Fruit fly (Drosophila melanogaster) whole organism, embryonic: Measurements from ENCODE around the gene CG8159.
A peak's percentile ranks its signal among the peaks of the same experiment; 100 is the strongest.

Source experiments
- Atf3 ChIP-seq: fragments of 200-800 bp; sonication (Bioruptor generic); optimal IDR thresholded peaks from 3 replicates; lab custom pipeline; 2016; ENCODE audit warnings: missing biosample characterization, missing genetic modification characterization
- CG10366 ChIP-seq: fragments of 200-800 bp; sonication (Bioruptor generic); IDR thresholded peaks from 2 replicates; pipeline ENCODE4 v1.3.6; 2022; ENCODE audit warnings: missing biosample characterization, missing genetic modification characterization
- CG10959 ChIP-seq: fragments of 200-800 bp; sonication (Bioruptor generic); IDR thresholded peaks from 2 replicates; pipeline ENCODE4 v1.3.6; 2022; ENCODE audit warnings: missing biosample characterization, missing genetic modification characterization
- CG14965 ChIP-seq: fragments of 200-800 bp; sonication (Bioruptor generic); optimal IDR thresholded peaks from 2 replicates; lab custom pipeline; 2016; ENCODE audit warnings: missing biosample characterization, missing genetic modification characterization, borderline replicate concordance
- CG15514 ChIP-seq: fragments of 200-800 bp; sonication (Bioruptor generic); optimal IDR thresholded peaks from 3 replicates; lab custom pipeline; 2017; ENCODE audit warnings: missing biosample characterization, missing genetic modification characterization, mild to moderate bottlenecking, moderate library complexity, missing genetic modification reagents
- CG18476 ChIP-seq: fragments of 200-800 bp; sonication (Bioruptor generic); optimal IDR thresholded peaks from 2 replicates; lab custom pipeline; 2016; ENCODE audit warnings: missing biosample characterization, mild to moderate bottlenecking, missing genetic modification characterization
- CG31365 ChIP-seq: fragments of 200-800 bp; sonication (Bioruptor generic); optimal IDR thresholded peaks from 2 replicates; lab custom pipeline; 2018; ENCODE audit warnings: missing biosample characterization, mild to moderate bottlenecking, missing genetic modification characterization
- CG3407 ChIP-seq: fragments of 200-800 bp; sonication (Bioruptor generic); optimal IDR thresholded peaks from 2 replicates; lab custom pipeline; 2018; ENCODE audit warnings: missing biosample characterization, mild to moderate bottlenecking, missing genetic modification characterization
- CG43689 ChIP-seq: fragments of 200-800 bp; sonication (Bioruptor generic); IDR thresholded peaks from 2 replicates; pipeline ENCODE4 v1.3.6; 2022; ENCODE audit warnings: missing biosample characterization, missing genetic modification characterization
- CG4707 ChIP-seq: fragments of 200-800 bp; sonication (Bioruptor generic); optimal IDR thresholded peaks from 2 replicates; lab custom pipeline; 2018; ENCODE audit warnings: missing biosample characterization, mild to moderate bottlenecking, missing genetic modification characterization, moderate library complexity
- CG6254 ChIP-seq: fragments of 200-800 bp; sonication (Bioruptor generic); optimal IDR thresholded peaks from 3 replicates; lab custom pipeline; 2017; ENCODE audit warnings: mild to moderate bottlenecking, missing biosample characterization, missing genetic modification reagents, missing genetic modification characterization
- CG7963 ChIP-seq: fragments of 200-800 bp; sonication (Bioruptor generic); IDR thresholded peaks from 3 replicates; pipeline ENCODE4 v1.3.6; 2022; ENCODE audit warnings: missing biosample characterization, missing genetic modification characterization; ENCODE audit not compliant: partially characterized antibody
- CG9609 ChIP-seq: fragments of 200-800 bp; sonication (Bioruptor generic); optimal IDR thresholded peaks from 3 replicates; lab custom pipeline; 2016; ENCODE audit warnings: missing biosample characterization, missing genetic modification characterization
- Fer3 ChIP-seq: fragments of 200-800 bp; sonication (Bioruptor generic); optimal IDR thresholded peaks from 2 replicates; lab custom pipeline; 2018; ENCODE audit warnings: missing biosample characterization, mild to moderate bottlenecking, missing genetic modification characterization, moderate library complexity
- Hey ChIP-seq: fragments of 200-800 bp; sonication (Bioruptor generic); optimal IDR thresholded peaks from 3 replicates; lab custom pipeline; 2018; ENCODE audit warnings: missing biosample characterization, mild to moderate bottlenecking, missing genetic modification characterization
- HmgZ ChIP-seq: fragments of 200-800 bp; sonication (Bioruptor generic); optimal IDR thresholded peaks from 2 replicates; lab custom pipeline; 2018; ENCODE audit warnings: missing biosample characterization, mild to moderate bottlenecking, missing genetic modification characterization
- Meics ChIP-seq: fragments of 200-800 bp; sonication (Bioruptor generic); optimal IDR thresholded peaks from 2 replicates; lab custom pipeline; 2017; ENCODE audit warnings: missing biosample characterization, mild to moderate bottlenecking, missing genetic modification characterization
- Nf-YB ChIP-seq: fragments of 200-800 bp; sonication (Bioruptor generic); optimal IDR thresholded peaks from 3 replicates; lab custom pipeline; 2019; ENCODE audit warnings: missing biosample characterization, mild to moderate bottlenecking, missing genetic modification characterization, moderate library complexity
- Oli ChIP-seq: fragments of 200-800 bp; sonication (Bioruptor generic); optimal IDR thresholded peaks from 2 replicates; lab custom pipeline; 2018; ENCODE audit warnings: missing biosample characterization, mild to moderate bottlenecking, missing genetic modification characterization, moderate library complexity
- Pdp1 ChIP-seq, 2 experiments: fragments of 200-800 bp; sonication (Bioruptor generic); optimal IDR thresholded peaks; 3 replicates each; lab custom pipeline; 2016; ENCODE audit warnings: missing biosample characterization in 2 of 2, missing genetic modification characterization in 2 of 2, mild to moderate bottlenecking in 1 of 2, moderate library complexity in 1 of 2
- Sry-δ ChIP-seq: fragments of 200-800 bp; sonication (Bioruptor generic); optimal IDR thresholded peaks from 2 replicates; lab custom pipeline; 2016; ENCODE audit warnings: missing biosample characterization, missing genetic modification characterization
- br ChIP-seq: fragments of >200 bp; optimal IDR thresholded peaks from 2 replicates; lab custom pipeline; 2017
- crp ChIP-seq, 2 experiments: fragments of 200-800 bp; sonication (Bioruptor generic); optimal IDR thresholded peaks; 2 replicates in 1 of 2; 3 replicates in 1 of 2; lab custom pipeline; 2017; ENCODE audit warnings: missing biosample characterization in 2 of 2, missing genetic modification characterization in 2 of 2, mild to moderate bottlenecking in 1 of 2, moderate library complexity in 1 of 2
- dmrt99B ChIP-seq: fragments of 200-800 bp; sonication (Bioruptor generic); optimal IDR thresholded peaks from 2 replicates; lab custom pipeline; 2018; ENCODE audit warnings: missing biosample characterization, mild to moderate bottlenecking, missing genetic modification characterization, moderate library complexity
- gfzf ChIP-seq: fragments of 200-800 bp; sonication (Bioruptor generic); optimal IDR thresholded peaks from 2 replicates; lab custom pipeline; 2016; ENCODE audit warnings: missing biosample characterization, mild to moderate bottlenecking, missing genetic modification characterization, moderate library complexity
- gsb-n ChIP-seq: fragments of 200-800 bp; sonication (Bioruptor generic); optimal IDR thresholded peaks from 3 replicates; lab custom pipeline; 2018; ENCODE audit warnings: missing biosample characterization, mild to moderate bottlenecking, missing genetic modification characterization
- lola ChIP-seq, 3 experiments: fragments of >200 bp in 2 of 3; fragments of 200-800 bp in 1 of 3; sonication (Bioruptor generic) in 1 of 3; optimal IDR thresholded peaks; 2 replicates each; lab custom pipeline; 2017 to 2019; ENCODE audit warnings: missing biosample characterization in 3 of 3, missing genetic modification characterization in 3 of 3, mild to moderate bottlenecking in 1 of 3, moderate library complexity in 1 of 3
- nerfin-1 ChIP-seq: fragments of 200-800 bp; sonication (Bioruptor generic); optimal IDR thresholded peaks from 3 replicates; lab custom pipeline; 2019; ENCODE audit warnings: missing biosample characterization, mild to moderate bottlenecking, missing genetic modification characterization, moderate library complexity
- peb ChIP-seq: fragments of 200-800 bp; sonication (Bioruptor generic); IDR thresholded peaks from 2 replicates; pipeline ENCODE4 v1.3.6; 2022; ENCODE audit warnings: missing biosample characterization, missing genetic modification characterization
- pros ChIP-seq: fragments of 200-800 bp; sonication (Bioruptor generic); optimal IDR thresholded peaks from 3 replicates; lab custom pipeline; 2019; ENCODE audit warnings: missing biosample characterization, mild to moderate bottlenecking, missing genetic modification characterization, moderate library complexity
- schlank ChIP-seq: fragments of 200-800 bp; sonication (Bioruptor generic); optimal IDR thresholded peaks from 2 replicates; lab custom pipeline; 2018; ENCODE audit warnings: missing biosample characterization, mild to moderate bottlenecking, missing genetic modification characterization
- sd ChIP-seq: fragments of 200-800 bp; sonication (Bioruptor generic); optimal IDR thresholded peaks from 3 replicates; lab custom pipeline; 2018; ENCODE audit warnings: missing biosample characterization, mild to moderate bottlenecking, missing genetic modification characterization, moderate library complexity
- sens ChIP-seq: fragments of 200-800 bp; sonication (Bioruptor generic); peaks from one replicate; lab custom pipeline; 2016; ENCODE audit warnings: missing biosample characterization, missing genetic modification characterization
- slp2 ChIP-seq: fragments of 200-800 bp; sonication (Bioruptor generic); optimal IDR thresholded peaks from 2 replicates; lab custom pipeline; 2016; ENCODE audit warnings: missing biosample characterization, missing genetic modification characterization
- sr ChIP-seq: fragments of 200-800 bp; sonication (Bioruptor generic); IDR thresholded peaks from 3 replicates; pipeline ENCODE4 v1.3.6; 2022; ENCODE audit warnings: missing biosample characterization, missing genetic modification characterization
- vfl ChIP-seq: fragments of 200-800 bp; sonication (Bioruptor generic); optimal IDR thresholded peaks from 2 replicates; lab custom pipeline; 2016; ENCODE audit warnings: missing biosample characterization, missing genetic modification characterization
- wdn ChIP-seq: fragments of 200-800 bp; sonication (Bioruptor generic); IDR thresholded peaks from 2 replicates; pipeline ENCODE4 v1.3.6; 2022; ENCODE audit warnings: missing biosample characterization, missing genetic modification characterization
- z ChIP-seq: fragments of 200-800 bp; sonication (Bioruptor generic); IDR thresholded peaks from 3 replicates; pipeline ENCODE4 v1.3.6; 2022; ENCODE audit warnings: missing biosample characterization, missing genetic modification characterization

CG8159 gene

dm6 chr3R:8726632-8727031 is at the start of gene CG8159 (continued):
- TF ChIP-seq CG15514 (GFP tag; lab: Kevin White, UChicago) (no peak), dmrt99B (tag; lab: Kevin White, UChicago) (no peak), peb (GFP tag; lab: Robert Waterston, UW) (no peak), sr (no peak), CG4707 (GFP tag; lab: Kevin White, UChicago) (no peak), HmgZ (tag; lab: Kevin White, UChicago) (peak; percentile 27), CG9609 (GFP tag; lab: Kevin White, UChicago) (no peak), schlank (no peak), CG10366 (GFP tag; lab: Robert Waterston, UW) (no peak), sd (tag; lab: Kevin White, UChicago) (no peak), gsb-n (tag; lab: Kevin White, UChicago) (no peak), Atf3 (GFP tag; lab: Kevin White, UChicago) (no peak), Meics (GFP tag; lab: Kevin White, UChicago) (no peak), Oli (tag; lab: Kevin White, UChicago) (no peak), CG43689 (no peak), sens (GFP tag; lab: Kevin White, UChicago) (peak; percentile 47), Nf-YB (GFP tag; lab: Kevin White, UChicago) (no peak), lola (GFP tag; optimal IDR thresholded peaks at IDR 0.05; lab: Kevin White, UChicago) (no peak), wdn (GFP tag; lab: Robert Waterston, UW) (no peak), crp (GFP tag; optimal IDR thresholded peaks at IDR 0.05; lab: Kevin White, UChicago) (peak in 1 of 2 experiments; percentile 43), br (no peak), CG31365 (tag; lab: Kevin White, UChicago) (no peak), Fer3 (no peak), gfzf (GFP tag; lab: Kevin White, UChicago) (peak; percentile 7), vfl (GFP tag; lab: Kevin White, UChicago) (no peak)

DNA sequence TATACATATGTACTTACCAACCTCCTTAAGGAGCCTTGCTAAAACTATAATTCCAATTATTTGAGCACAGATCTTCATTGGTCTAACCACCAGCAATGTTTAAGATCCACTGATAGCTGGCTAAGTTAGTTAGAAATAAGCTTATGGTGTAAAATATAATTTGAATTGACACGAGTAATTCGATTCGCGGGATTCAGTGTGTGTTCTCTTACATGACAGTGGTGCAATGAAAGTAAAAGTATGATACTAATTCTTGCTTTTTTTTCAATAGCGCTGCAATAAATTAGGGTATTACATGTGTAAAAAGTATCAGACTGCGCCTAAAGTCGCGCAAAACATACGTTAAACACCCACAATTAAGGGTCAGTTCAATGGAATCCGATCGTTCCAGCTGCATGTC is 46.7 kb upstream of the CG8159 start, which contains the start of gene CG33325:
Gene CG33325 (minus strand): TSS at position 101 of the 400 bp plus-strand sequence.
- no peak for TF ChIP-seq nerfin-1 (tag; lab: Kevin White, UChicago)
- TF ChIP-seq Hey (tag; lab: Kevin White, UChicago): no peak
- no peak for TF ChIP-seq CG18476
- no peak for TF ChIP-seq slp2 (GFP tag; lab: Kevin White, UChicago)
- no peak for TF ChIP-seq CG10959 (GFP tag; lab: Robert Waterston, UW)
- TF ChIP-seq CG3407: no peak
- TF ChIP-seq Pdp1 (GFP tag; optimal IDR thresholded peaks at IDR 0.05; lab: Kevin White, UChicago): no peak
- no peak for TF ChIP-seq CG7963
- TF ChIP-seq Sry-δ (GFP tag; lab: Kevin White, UChicago): no peak
- no peak for TF ChIP-seq CG14965 (GFP tag; lab: Kevin White, UChicago)
- TF ChIP-seq CG6254 (GFP tag; lab: Kevin White, UChicago): no peak

dm6 chr3R:8680611-8681010 is 46.0 kb upstream of the CG8159 start:
- TF ChIP-seq sens (GFP tag; lab: Kevin White, UChicago): no peak
- TF ChIP-seq CG43689: no peak
- peak; percentile 96 for TF ChIP-seq z (GFP tag; lab: Robert Waterston, UW)
- peak; percentile 73 for TF ChIP-seq pros (GFP tag; lab: Kevin White, UChicago)
